Worm (Caenorhabditis elegans): Measurements from ENCODE around the gene F55G1.15.

ce11 chrIV:7520841-7521240 is 19.6 kb upstream of the F55G1.15 start:
- TF ChIP-seq flt-1 (GFP tag; IDR thresholded peaks at IDR 0.05) = no peak
- TF ChIP-seq ztf-23 (GFP tag; IDR thresholded peaks at IDR 0.05) = no peak
